Fruit fly (Drosophila melanogaster) whole organism, adult: Measurements from ENCODE around the gene CG18095.

Experiments used
- CG12768 ChIP-seq: fragments of 200-800 bp; sonication (Bioruptor generic); optimal IDR thresholded peaks from 2 replicates; lab custom pipeline; 2017; ENCODE audit warnings: missing biosample characterization, missing genetic modification characterization, mild to moderate bottlenecking, moderate library complexity, missing genetic modification reagents
- CG14711 ChIP-seq: fragments of 200-800 bp; sonication (Bioruptor generic); optimal IDR thresholded peaks from 2 replicates; lab custom pipeline; 2018; ENCODE audit warnings: missing biosample characterization, mild to moderate bottlenecking, missing genetic modification characterization, moderate library complexity
- CG1620 ChIP-seq: fragments of 200-800 bp; sonication (Bioruptor generic); optimal IDR thresholded peaks from 2 replicates; lab custom pipeline; 2016; ENCODE audit warnings: missing biosample characterization, missing genetic modification characterization
- CG33017 ChIP-seq: fragments of 200-800 bp; sonication (Bioruptor generic); optimal IDR thresholded peaks from 2 replicates; lab custom pipeline; 2018; ENCODE audit warnings: missing biosample characterization, mild to moderate bottlenecking, missing genetic modification characterization, moderate library complexity
- CG7045 ChIP-seq: fragments of 200-800 bp; sonication (Bioruptor generic); optimal IDR thresholded peaks from 2 replicates; lab custom pipeline; 2017; ENCODE audit warnings: missing biosample characterization, mild to moderate bottlenecking, missing genetic modification characterization
- CG7101 ChIP-seq: fragments of 200-800 bp; sonication (Bioruptor generic); optimal IDR thresholded peaks from 2 replicates; lab custom pipeline; 2018; ENCODE audit warnings: missing biosample characterization, mild to moderate bottlenecking, missing genetic modification characterization, moderate library complexity
- cnc ChIP-seq, 2 experiments: fragments of >200 bp; optimal IDR thresholded peaks; 2 replicates each; lab custom pipeline; 2017
- kay ChIP-seq: fragments of 200-800 bp; sonication (Bioruptor generic); peaks from one replicate; lab custom pipeline; 2016; ENCODE audit warnings: missing biosample characterization, missing genetic modification characterization, borderline replicate concordance
- pad ChIP-seq: fragments of 200-800 bp; sonication (Bioruptor generic); optimal IDR thresholded peaks from 3 replicates; lab custom pipeline; 2017; ENCODE audit warnings: missing biosample characterization, missing genetic modification characterization, mild to moderate bottlenecking, moderate library complexity, missing genetic modification reagents
- toe ChIP-seq: fragments of 200-800 bp; sonication (Bioruptor generic); optimal IDR thresholded peaks from 2 replicates; lab custom pipeline; 2016; ENCODE audit warnings: missing biosample characterization, missing genetic modification characterization

- TF ChIP-seq cnc (optimal IDR thresholded peaks at IDR 0.05; lab: Kevin White, UChicago) (no peak), pad (GFP tag; lab: Kevin White, UChicago) (no peak), CG1620 (GFP tag; lab: Kevin White, UChicago) (no peak), CG12768 (GFP tag; lab: Kevin White, UChicago) (no peak), CG7045 (GFP tag; lab: Kevin White, UChicago) (no peak), CG14711 (tag; lab: Kevin White, UChicago) (no peak), toe (GFP tag; lab: Kevin White, UChicago) (no peak), kay (GFP tag; lab: Kevin White, UChicago) (no peak), CG33017 (tag; lab: Kevin White, UChicago) (no peak), CG7101 (tag; lab: Kevin White, UChicago) (no peak)
Measured at dm6 chr2L:14001887-14002286, 29.5 kb downstream of the CG18095 start.
